Fruit fly (Drosophila melanogaster) whole organism, adult: ENCODE data around the gene Sfp24Ba.

ENCODE experiments used
- CG11617 ChIP-seq: fragments of 200-800 bp; sonication (Bioruptor generic); optimal IDR thresholded peaks from 2 replicates; lab custom pipeline; 2017; ENCODE audit warnings: mild to moderate bottlenecking, missing biosample characterization, missing genetic modification reagents, missing genetic modification characterization
- CG12768 ChIP-seq: fragments of 200-800 bp; sonication (Bioruptor generic); optimal IDR thresholded peaks from 2 replicates; lab custom pipeline; 2017; ENCODE audit warnings: missing biosample characterization, missing genetic modification characterization, mild to moderate bottlenecking, moderate library complexity, missing genetic modification reagents
- CG14711 ChIP-seq: fragments of 200-800 bp; sonication (Bioruptor generic); optimal IDR thresholded peaks from 2 replicates; lab custom pipeline; 2018; ENCODE audit warnings: missing biosample characterization, mild to moderate bottlenecking, missing genetic modification characterization, moderate library complexity
- CG1620 ChIP-seq: fragments of 200-800 bp; sonication (Bioruptor generic); optimal IDR thresholded peaks from 2 replicates; lab custom pipeline; 2016; ENCODE audit warnings: missing biosample characterization, missing genetic modification characterization
- CG33017 ChIP-seq: fragments of 200-800 bp; sonication (Bioruptor generic); optimal IDR thresholded peaks from 2 replicates; lab custom pipeline; 2018; ENCODE audit warnings: missing biosample characterization, mild to moderate bottlenecking, missing genetic modification characterization, moderate library complexity
- CG5204 ChIP-seq: fragments of 200-800 bp; sonication (Bioruptor generic); optimal IDR thresholded peaks from 2 replicates; lab custom pipeline; 2016; ENCODE audit warnings: missing biosample characterization, missing genetic modification characterization
- CG7045 ChIP-seq: fragments of 200-800 bp; sonication (Bioruptor generic); optimal IDR thresholded peaks from 2 replicates; lab custom pipeline; 2017; ENCODE audit warnings: missing biosample characterization, mild to moderate bottlenecking, missing genetic modification characterization
- CG7101 ChIP-seq: fragments of 200-800 bp; sonication (Bioruptor generic); optimal IDR thresholded peaks from 2 replicates; lab custom pipeline; 2018; ENCODE audit warnings: missing biosample characterization, mild to moderate bottlenecking, missing genetic modification characterization, moderate library complexity
- Clk ChIP-seq: fragments of 200-800 bp; sonication (Bioruptor generic); optimal IDR thresholded peaks from 2 replicates; lab custom pipeline; 2017; ENCODE audit warnings: missing biosample characterization, missing genetic modification characterization
- Crg-1 ChIP-seq: fragments of 200-800 bp; sonication (Bioruptor generic); optimal IDR thresholded peaks from 2 replicates; lab custom pipeline; 2016; ENCODE audit warnings: missing biosample characterization, missing genetic modification characterization
- Hr96 ChIP-seq: fragments of 200-800 bp; sonication (Bioruptor generic); optimal IDR thresholded peaks from 2 replicates; lab custom pipeline; 2016; ENCODE audit warnings: missing biosample characterization, missing genetic modification characterization
- Mnt ChIP-seq: fragments of 200-800 bp; sonication (Bioruptor generic); optimal IDR thresholded peaks from 2 replicates; lab custom pipeline; 2016; ENCODE audit warnings: missing biosample characterization, mild to moderate bottlenecking, missing genetic modification characterization
- bab1 ChIP-seq: fragments of 200-800 bp; sonication (Bioruptor generic); optimal IDR thresholded peaks from 3 replicates; lab custom pipeline; 2019; ENCODE audit warnings: missing biosample characterization, mild to moderate bottlenecking, missing genetic modification characterization, moderate library complexity
- cic ChIP-seq: fragments of 200-800 bp; sonication (Bioruptor generic); optimal IDR thresholded peaks from 2 replicates; lab custom pipeline; 2017; ENCODE audit warnings: missing biosample characterization, mild to moderate bottlenecking, missing genetic modification characterization, moderate library complexity
- cnc ChIP-seq, 2 experiments: fragments of >200 bp; optimal IDR thresholded peaks; 2 replicates each; lab custom pipeline; 2017
- kay ChIP-seq: fragments of 200-800 bp; sonication (Bioruptor generic); peaks from one replicate; lab custom pipeline; 2016; ENCODE audit warnings: missing biosample characterization, missing genetic modification characterization, borderline replicate concordance
- ovo ChIP-seq: fragments of 200-800 bp; sonication (Bioruptor generic); optimal IDR thresholded peaks from 2 replicates; lab custom pipeline; 2016; ENCODE audit warnings: missing biosample characterization, missing genetic modification characterization
- pad ChIP-seq: fragments of 200-800 bp; sonication (Bioruptor generic); optimal IDR thresholded peaks from 3 replicates; lab custom pipeline; 2017; ENCODE audit warnings: missing biosample characterization, missing genetic modification characterization, mild to moderate bottlenecking, moderate library complexity, missing genetic modification reagents
- tj ChIP-seq: fragments of 200-800 bp; sonication (Bioruptor generic); optimal IDR thresholded peaks from 3 replicates; lab custom pipeline; 2017; ENCODE audit warnings: missing biosample characterization, mild to moderate bottlenecking, missing genetic modification characterization, moderate library complexity
- toe ChIP-seq: fragments of 200-800 bp; sonication (Bioruptor generic); optimal IDR thresholded peaks from 2 replicates; lab custom pipeline; 2016; ENCODE audit warnings: missing biosample characterization, missing genetic modification characterization

Gene Sfp24Ba

dm6 chr2L:3693082-3693481 lies 24.7 kb upstream of the Sfp24Ba start, which contains the start of gene CG3513:
CG3513 (minus strand) TSS chr2L:3693182.
- no peak for TF ChIP-seq CG7101
- TF ChIP-seq CG5204 (GFP tag; lab: Kevin White, UChicago), result no peak
- no peak for TF ChIP-seq CG12768 (GFP tag; lab: Kevin White, UChicago)
- no peak for TF ChIP-seq cnc (optimal IDR thresholded peaks at IDR 0.05; lab: Kevin White, UChicago)
- no peak for TF ChIP-seq pad (GFP tag; lab: Kevin White, UChicago)
- TF ChIP-seq ovo (GFP tag; lab: Kevin White, UChicago), result no peak
- TF ChIP-seq CG33017 (tag; lab: Kevin White, UChicago), result no peak
- no peak for TF ChIP-seq Hr96 (GFP tag; lab: Kevin White, UChicago)
- TF ChIP-seq CG11617 (GFP tag; lab: Kevin White, UChicago), result no peak
- no peak for TF ChIP-seq Crg-1 (GFP tag; lab: Kevin White, UChicago)
- TF ChIP-seq Mnt (GFP tag; lab: Kevin White, UChicago), result no peak
- TF ChIP-seq CG7045 (GFP tag; lab: Kevin White, UChicago), result no peak
- no peak for TF ChIP-seq tj (GFP tag; lab: Kevin White, UChicago)
- TF ChIP-seq Clk (GFP tag; lab: Kevin White, UChicago), result no peak
- no peak for TF ChIP-seq bab1 (GFP tag; lab: Kevin White, UChicago)
- no peak for TF ChIP-seq CG1620 (GFP tag; lab: Kevin White, UChicago)
- TF ChIP-seq CG14711, result no peak

DNA sequence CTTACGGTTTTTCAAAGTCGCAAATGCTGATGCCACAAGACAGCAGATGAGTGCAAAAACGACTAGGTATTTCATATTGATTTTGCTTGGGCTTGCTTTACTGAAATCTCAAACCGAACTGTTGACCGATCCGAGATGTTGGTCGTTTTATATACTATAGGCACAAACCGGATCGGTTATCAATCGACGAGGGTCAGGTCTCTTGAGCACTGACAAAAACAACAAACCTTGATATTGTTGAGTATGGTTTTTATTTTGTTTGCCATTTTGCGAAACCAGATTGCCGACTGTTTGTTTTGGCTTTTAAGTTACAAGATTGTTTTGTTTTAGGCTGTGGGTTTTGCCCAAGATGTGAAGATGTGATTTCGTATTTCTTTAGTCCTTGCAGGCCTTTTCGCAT lies 24.1 kb upstream of the Sfp24Ba start, which contains the start of gene CG16704:
TSS of gene CG16704 (minus strand) at position 122 of the 400 bp plus-strand sequence.
- TF ChIP-seq kay (GFP tag; lab: Kevin White, UChicago) (no peak), CG1620 (GFP tag; lab: Kevin White, UChicago) (no peak), cic (GFP tag; lab: Kevin White, UChicago) (no peak), tj (GFP tag; lab: Kevin White, UChicago) (no peak), CG11617 (GFP tag; lab: Kevin White, UChicago) (no peak), Hr96 (GFP tag; lab: Kevin White, UChicago) (no peak), CG7101 (no peak), CG5204 (GFP tag; lab: Kevin White, UChicago) (no peak), toe (GFP tag; lab: Kevin White, UChicago) (no peak), cnc (optimal IDR thresholded peaks at IDR 0.05; lab: Kevin White, UChicago) (no peak), CG12768 (GFP tag; lab: Kevin White, UChicago) (no peak), Mnt (GFP tag; lab: Kevin White, UChicago) (no peak), CG14711 (no peak), Clk (GFP tag; lab: Kevin White, UChicago) (no peak), bab1 (GFP tag; lab: Kevin White, UChicago) (no peak), CG7045 (GFP tag; lab: Kevin White, UChicago) (no peak), ovo (GFP tag; lab: Kevin White, UChicago) (no peak), Crg-1 (GFP tag; lab: Kevin White, UChicago) (no peak), pad (GFP tag; lab: Kevin White, UChicago) (no peak)

dm6 chr2L:3685139-3685851 lies 16.9 kb upstream of the Sfp24Ba start:
- no peak for TF ChIP-seq CG33017 (tag; lab: Kevin White, UChicago)
- no peak for TF ChIP-seq Mnt (GFP tag; lab: Kevin White, UChicago)
- TF ChIP-seq CG7101, result no peak
- TF ChIP-seq CG7045 (GFP tag; lab: Kevin White, UChicago), result no peak
- TF ChIP-seq tj (GFP tag; lab: Kevin White, UChicago), result no peak
- no peak for TF ChIP-seq ovo (GFP tag; lab: Kevin White, UChicago)
- TF ChIP-seq cic (GFP tag; lab: Kevin White, UChicago), result no peak

dm6 chr2L:3682489-3682888 lies 14.1 kb upstream of the Sfp24Ba start:
- TF ChIP-seq CG11617 (GFP tag; lab: Kevin White, UChicago) (no peak), ovo (GFP tag; lab: Kevin White, UChicago) (no peak), CG12768 (GFP tag; lab: Kevin White, UChicago) (no peak), CG1620 (GFP tag; lab: Kevin White, UChicago) (no peak), tj (GFP tag; lab: Kevin White, UChicago) (no peak), toe (GFP tag; lab: Kevin White, UChicago) (no peak), Clk (GFP tag; lab: Kevin White, UChicago) (no peak), CG14711 (no peak), cic (GFP tag; lab: Kevin White, UChicago) (no peak), pad (GFP tag; lab: Kevin White, UChicago) (no peak), CG33017 (tag; lab: Kevin White, UChicago) (no peak), CG5204 (GFP tag; lab: Kevin White, UChicago) (no peak), Mnt (GFP tag; lab: Kevin White, UChicago) (no peak), cnc (optimal IDR thresholded peaks at IDR 0.05; lab: Kevin White, UChicago) (no peak), kay (GFP tag; lab: Kevin White, UChicago) (no peak), Hr96 (GFP tag; lab: Kevin White, UChicago) (no peak), CG7101 (no peak), Crg-1 (GFP tag; lab: Kevin White, UChicago) (no peak), CG7045 (GFP tag; lab: Kevin White, UChicago) (no peak)

dm6 chr2L:3681338-3681737 lies 13.0 kb upstream of the Sfp24Ba start:
- TF ChIP-seq Clk (GFP tag; lab: Kevin White, UChicago) (no peak), Mnt (GFP tag; lab: Kevin White, UChicago) (no peak), cnc (optimal IDR thresholded peaks at IDR 0.05; lab: Kevin White, UChicago) (no peak), cic (GFP tag; lab: Kevin White, UChicago) (no peak), CG11617 (GFP tag; lab: Kevin White, UChicago) (no peak), bab1 (GFP tag; lab: Kevin White, UChicago) (no peak)
